Fruit fly (Drosophila melanogaster) whole organism, pupa: ENCODE measurements around the gene CG13049.

Experiments used
- CG10348 ChIP-seq: fragments of 200-800 bp; sonication (Bioruptor generic); IDR thresholded peaks from 2 replicates; pipeline ENCODE4 v1.3.6; 2022; ENCODE audit warnings: missing biosample characterization, missing genetic modification characterization
- CG12605 ChIP-seq: fragments of 200-800 bp; sonication (Bioruptor generic); IDR thresholded peaks from 2 replicates; pipeline ENCODE4 v1.3.6; 2022; ENCODE audit warnings: missing biosample characterization, missing genetic modification characterization
- CG13204 ChIP-seq: fragments of 200-800 bp; sonication (Bioruptor generic); optimal IDR thresholded peaks from 2 replicates; lab custom pipeline; 2018; ENCODE audit warnings: missing biosample characterization, mild to moderate bottlenecking, missing genetic modification characterization, moderate library complexity
- CG14655 ChIP-seq: fragments of 200-800 bp; sonication (Bioruptor generic); optimal IDR thresholded peaks from 3 replicates; lab custom pipeline; 2017; ENCODE audit warnings: mild to moderate bottlenecking, missing biosample characterization, missing genetic modification reagents, missing genetic modification characterization
- CG15710 ChIP-seq: fragments of 200-800 bp; sonication (Bioruptor generic); optimal IDR thresholded peaks from 2 replicates; lab custom pipeline; 2018; ENCODE audit warnings: missing biosample characterization, mild to moderate bottlenecking, missing genetic modification characterization, moderate library complexity
- CG17806 ChIP-seq: fragments of 200-800 bp; sonication (Bioruptor generic); optimal IDR thresholded peaks from 2 replicates; lab custom pipeline; 2018; ENCODE audit warnings: missing biosample characterization, mild to moderate bottlenecking, missing genetic modification characterization, moderate library complexity
- CG32121 ChIP-seq: fragments of 200-800 bp; sonication (Bioruptor generic); IDR thresholded peaks from 2 replicates; pipeline ENCODE4 v1.3.6; 2022; ENCODE audit warnings: missing biosample characterization, missing genetic modification characterization
- CG34367 ChIP-seq: fragments of 200-800 bp; sonication (Bioruptor generic); optimal IDR thresholded peaks from 2 replicates; lab custom pipeline; 2018; ENCODE audit warnings: missing biosample characterization, mild to moderate bottlenecking, missing genetic modification characterization
- CG4496 ChIP-seq: fragments of 200-800 bp; sonication (Bioruptor generic); IDR thresholded peaks from 3 replicates; pipeline ENCODE4 v1.3.6; 2022; ENCODE audit warnings: missing biosample characterization, missing genetic modification characterization
- CG8159 ChIP-seq: fragments of 200-800 bp; sonication (Bioruptor generic); optimal IDR thresholded peaks from 3 replicates; lab custom pipeline; 2018; ENCODE audit warnings: missing biosample characterization, mild to moderate bottlenecking, missing genetic modification characterization, moderate library complexity
- CG8301 ChIP-seq: fragments of 200-800 bp; sonication (Bioruptor generic); optimal IDR thresholded peaks from 2 replicates; lab custom pipeline; 2018; ENCODE audit warnings: missing biosample characterization, mild to moderate bottlenecking, missing genetic modification characterization
- CG9948 ChIP-seq: fragments of 200-800 bp; sonication (Bioruptor generic); optimal IDR thresholded peaks from 2 replicates; lab custom pipeline; 2018; ENCODE audit warnings: missing biosample characterization, mild to moderate bottlenecking, missing genetic modification characterization, moderate library complexity
- D1 ChIP-seq: fragments of 200-800 bp; sonication (Bioruptor generic); optimal IDR thresholded peaks from 2 replicates; lab custom pipeline; 2018; ENCODE audit warnings: missing biosample characterization, mild to moderate bottlenecking, missing genetic modification characterization, moderate library complexity
- EcR ChIP-seq: fragments of 200-800 bp; sonication (Bioruptor generic); optimal IDR thresholded peaks from 3 replicates; lab custom pipeline; 2019; ENCODE audit warnings: missing biosample characterization, missing genetic modification characterization, mild to moderate bottlenecking, moderate library complexity, missing genetic modification reagents
- Ets98B ChIP-seq: fragments of 200-800 bp; sonication (Bioruptor generic); IDR thresholded peaks from 2 replicates; pipeline ENCODE4 v1.3.6; 2022; ENCODE audit warnings: missing biosample characterization, missing genetic modification characterization
- Pif1A ChIP-seq: fragments of 200-800 bp; sonication (Bioruptor generic); optimal IDR thresholded peaks from 3 replicates; lab custom pipeline; 2016; ENCODE audit warnings: missing biosample characterization, missing genetic modification characterization
- Pif1B ChIP-seq: fragments of 200-800 bp; sonication (Bioruptor generic); optimal IDR thresholded peaks from 3 replicates; lab custom pipeline; 2016; ENCODE audit warnings: missing biosample characterization, missing genetic modification characterization
- Snoo ChIP-seq: fragments of 200-800 bp; sonication (Bioruptor generic); optimal IDR thresholded peaks from 3 replicates; lab custom pipeline; 2017; ENCODE audit warnings: missing biosample characterization, mild to moderate bottlenecking, missing genetic modification characterization, inconsistent platforms
- fd96Ca ChIP-seq: fragments of 200-800 bp; sonication (Bioruptor generic); IDR thresholded peaks from 3 replicates; pipeline ENCODE4 v1.3.6; 2022; ENCODE audit warnings: missing biosample characterization, missing genetic modification characterization
- gl ChIP-seq: fragments of 200-800 bp; sonication (Bioruptor generic); optimal IDR thresholded peaks from 2 replicates; lab custom pipeline; 2018; ENCODE audit warnings: missing biosample characterization, mild to moderate bottlenecking, missing genetic modification characterization
- rn ChIP-seq: fragments of 200-800 bp; sonication (Bioruptor generic); IDR thresholded peaks from 2 replicates; pipeline ENCODE4 v1.3.6; 2022; ENCODE audit warnings: missing biosample characterization, missing genetic modification characterization

Gene CG13049

dm6 chr3L:16309972-16310371 is 28.2 kb upstream of the CG13049 start:
- TF ChIP-seq Snoo (no peak), CG8159 (tag; lab: Kevin White, UChicago) (no peak), Pif1A (GFP tag; lab: Kevin White, UChicago) (peak; percentile 13), CG14655 (GFP tag; lab: Kevin White, UChicago) (peak; percentile 78), CG12605 (GFP tag; lab: Robert Waterston, UW) (no peak), fd96Ca (GFP tag; lab: Robert Waterston, UW) (peak; percentile 89), CG10348 (GFP tag; lab: Robert Waterston, UW) (peak; percentile 51), CG4496 (GFP tag; lab: Robert Waterston, UW) (peak; percentile 86), CG17806 (tag; lab: Kevin White, UChicago) (peak; percentile 9), Pif1B (GFP tag; lab: Kevin White, UChicago) (no peak), CG34367 (tag; lab: Kevin White, UChicago) (no peak), CG15710 (no peak), D1 (tag; lab: Kevin White, UChicago) (no peak), gl (tag; lab: Kevin White, UChicago) (no peak), rn (GFP tag; lab: Robert Waterston, UW) (peak; percentile 42; the same call in 1 of the 2 replicates), Ets98B (GFP tag; lab: Robert Waterston, UW) (peak; percentile 84), CG13204 (GFP tag; lab: Kevin White, UChicago) (no peak), CG8301 (tag; lab: Kevin White, UChicago) (peak; percentile 74), CG32121 (GFP tag; lab: Robert Waterston, UW) (peak; percentile 48; the same call in 1 of the 2 replicates), EcR (GFP tag; lab: Kevin White, UChicago) (no peak), CG9948 (tag; lab: Kevin White, UChicago) (no peak)

- TF ChIP-seq CG32121 (GFP tag; lab: Robert Waterston, UW) (no peak), Snoo (no peak), EcR (GFP tag; lab: Kevin White, UChicago) (no peak), fd96Ca (GFP tag; lab: Robert Waterston, UW) (no peak), CG4496 (GFP tag; lab: Robert Waterston, UW) (0 out of 3 replicates have a peak, but pooled peaks have one; percentile 37)
Observed at dm6 chr3L:16308380-16308779, 26.6 kb upstream of the CG13049 start, which contains the start of gene CG13042. Gene CG13042 (minus strand): TSS chr3L:16308480.

- TF ChIP-seq CG12605 (GFP tag; lab: Robert Waterston, UW) (no peak), CG8159 (tag; lab: Kevin White, UChicago) (no peak), fd96Ca (GFP tag; lab: Robert Waterston, UW) (no peak), CG15710 (no peak), rn (GFP tag; lab: Robert Waterston, UW) (no peak), Pif1B (GFP tag; lab: Kevin White, UChicago) (no peak), gl (tag; lab: Kevin White, UChicago) (no peak)
- TF ChIP-seq, all 21 proteins: peak for 0
Observed at dm6 chr3L:16305820-16306650, 24.3 kb upstream of the CG13049 start, which contains the start of the genes CG13043 and CG13063. Gene CG13043 (minus strand): TSS chr3L:16305870. Gene CG13063 (plus strand): TSS chr3L:16306600.

- TF ChIP-seq CG9948 (tag; lab: Kevin White, UChicago) (no peak), CG12605 (GFP tag; lab: Robert Waterston, UW) (no peak), fd96Ca (GFP tag; lab: Robert Waterston, UW) (no peak), CG34367 (tag; lab: Kevin White, UChicago) (no peak), CG14655 (GFP tag; lab: Kevin White, UChicago) (no peak), CG10348 (GFP tag; lab: Robert Waterston, UW) (no peak)
Observed at dm6 chr3L:16303982-16304381, 22.3 kb upstream of the CG13049 start, which contains the start of gene CG43249. Gene CG43249 (plus strand): TSS chr3L:16304282.

dm6 chr3L:16303078-16303477 is 21.3 kb upstream of the CG13049 start, which contains the start of gene CG13044:
Gene CG13044 (minus strand): TSS chr3L:16303178.
- TF ChIP-seq Ets98B (GFP tag; lab: Robert Waterston, UW) (no peak), CG14655 (GFP tag; lab: Kevin White, UChicago) (no peak)

- no peak for TF ChIP-seq rn (GFP tag; lab: Robert Waterston, UW)
- no peak for TF ChIP-seq CG34367 (tag; lab: Kevin White, UChicago)
- no peak for TF ChIP-seq gl (tag; lab: Kevin White, UChicago)
- no peak for TF ChIP-seq CG32121 (GFP tag; lab: Robert Waterston, UW)
- no peak for TF ChIP-seq CG12605 (GFP tag; lab: Robert Waterston, UW)
- no peak for TF ChIP-seq CG13204 (GFP tag; lab: Kevin White, UChicago)
- TF ChIP-seq fd96Ca (GFP tag; lab: Robert Waterston, UW), result no peak
- no peak for TF ChIP-seq CG8159 (tag; lab: Kevin White, UChicago)
- TF ChIP-seq CG8301 (tag; lab: Kevin White, UChicago), result no peak
- no peak for TF ChIP-seq Pif1B (GFP tag; lab: Kevin White, UChicago)
- TF ChIP-seq CG15710, result no peak
- no peak for TF ChIP-seq Ets98B (GFP tag; lab: Robert Waterston, UW)
- no peak for TF ChIP-seq CG4496 (GFP tag; lab: Robert Waterston, UW)
- TF ChIP-seq D1 (tag; lab: Kevin White, UChicago), result no peak
Observed at dm6 chr3L:16301153-16301552, 19.4 kb upstream of the CG13049 start, which contains the start of gene CG4982. Gene CG4982 (plus strand): TSS chr3L:16301453.
